Worm (Caenorhabditis elegans) whole organism, L4 larva: ENCODE measurements around the gene F45D3.1.

ENCODE experiments used
- ZK546.5 ChIP-seq, 2 experiments: sonication (generic microtip); optimal IDR thresholded peaks; 2 replicates each; lab custom pipeline; 2017; ENCODE audit warnings: missing biosample characterization in 2 of 2, missing genetic modification characterization in 2 of 2
- aha-1 ChIP-seq: fragments of 150-350 bp; peaks from one replicate; lab custom pipeline; 2014; ENCODE audit warnings: missing biosample characterization, missing genetic modification characterization
- ceh-28 ChIP-seq: fragments of 150-350 bp; optimal IDR thresholded peaks from 2 replicates; lab custom pipeline; 2014; ENCODE audit warnings: missing biosample characterization, missing genetic modification reagents, missing genetic modification characterization
- ceh-44 ChIP-seq: fragments of 200-800 bp; sonication (Bioruptor generic); IDR thresholded peaks from 2 replicates; pipeline ENCODE4 v1.3.6; 2022; ENCODE audit warnings: missing genetic modification reagents, missing genetic modification characterization, missing compliant biosample characterization
- dpl-1 ChIP-seq: fragments of 150-350 bp; optimal IDR thresholded peaks from 2 replicates; lab custom pipeline; 2014; ENCODE audit warnings: missing biosample characterization, missing genetic modification reagents, missing genetic modification characterization
- jun-1 ChIP-seq: fragments of 150-350 bp; optimal IDR thresholded peaks from 2 replicates; lab custom pipeline; 2014; ENCODE audit warnings: missing biosample characterization, missing genetic modification reagents, missing genetic modification characterization
- lin-13 ChIP-seq: fragments of 150-350 bp; optimal IDR thresholded peaks from 2 replicates; lab custom pipeline; 2014; ENCODE audit warnings: missing biosample characterization, missing genetic modification reagents, missing genetic modification characterization
- nhr-10 ChIP-seq: fragments of 150-350 bp; optimal IDR thresholded peaks from 2 replicates; lab custom pipeline; 2014; ENCODE audit warnings: missing biosample characterization, missing genetic modification characterization
- nhr-237 ChIP-seq: sonication (generic microtip); optimal IDR thresholded peaks from 2 replicates; lab custom pipeline; 2017; ENCODE audit warnings: missing biosample characterization, missing genetic modification characterization
- nhr-41 ChIP-seq: fragments of 200-800 bp; sonication (Bioruptor generic); IDR thresholded peaks from 2 replicates; pipeline ENCODE4 v1.3.6; 2022; ENCODE audit warnings: missing genetic modification reagents, missing genetic modification characterization, missing compliant biosample characterization
- nhr-48 ChIP-seq: sonication (generic microtip); optimal IDR thresholded peaks from 2 replicates; lab custom pipeline; 2016; ENCODE audit warnings: mild to moderate bottlenecking, missing genetic modification characterization, missing compliant biosample characterization
- unc-62 ChIP-seq, 3 experiments: fragments of 150-350 bp in 1 of 3; sonication (generic microtip); optimal IDR thresholded peaks in 2 of 3; peaks in 1 of 3; 1 replicate in 1 of 3; 2 replicates in 2 of 3; lab custom pipeline; 2014 to 2017; ENCODE audit warnings: missing biosample characterization in 3 of 3, missing genetic modification characterization in 3 of 3, missing genetic modification reagents in 3 of 3, missing genotype in 1 of 3
- zfp-3 ChIP-seq: fragments of 200-800 bp; sonication (Bioruptor generic); conservative IDR thresholded peaks from 2 replicates; pipeline ENCODE4 v1.3.6; 2022; ENCODE audit warnings: missing genetic modification reagents, missing genetic modification characterization, missing compliant biosample characterization
- zip-11 ChIP-seq: fragments of 200-800 bp; sonication (Bioruptor generic); IDR thresholded peaks from 2 replicates; pipeline ENCODE4 v1.3.6; 2022; ENCODE audit warnings: missing genetic modification characterization, missing compliant biosample characterization

ce11 chrV:12549604-12550003, 22.7 kb downstream of the F45D3.1 start:
- TF ChIP-seq nhr-237 (tag; lab: Kevin White, UChicago) = no peak
- TF ChIP-seq aha-1 = peak; percentile 68
- TF ChIP-seq ceh-28 (tag; lab: Kevin White, UChicago) = no peak
- no peak for TF ChIP-seq dpl-1
- TF ChIP-seq unc-62 (GFP tag; optimal IDR thresholded peaks at IDR 0.05 in 1 of 2; lab: Kevin White, UChicago) = peak in 1 of 2 experiments; percentile 39
- no peak for TF ChIP-seq unc-62 (tag; optimal IDR thresholded peaks at IDR 0.05; lab: Kevin White, UChicago)
- TF ChIP-seq zfp-3 (GFP tag; lab: Robert Waterston, UW) = no peak
- TF ChIP-seq ZK546.5 (tag; optimal IDR thresholded peaks at IDR 0.05; lab: Kevin White, UChicago) = no peak
- no peak for TF ChIP-seq zip-11 (GFP tag; lab: Robert Waterston, UW)
- no peak for TF ChIP-seq jun-1
- no peak for TF ChIP-seq ceh-44 (GFP tag; lab: Robert Waterston, UW)
- no peak for TF ChIP-seq nhr-10 (tag; lab: Kevin White, UChicago)
- no peak for TF ChIP-seq nhr-48 (tag; lab: Kevin White, UChicago)
- TF ChIP-seq nhr-41 (GFP tag; lab: Robert Waterston, UW) = no peak
- no peak for TF ChIP-seq lin-13 (GFP tag; lab: Kevin White, UChicago)
